Worm (Caenorhabditis elegans) whole organism, L4/young adult: ENCODE results near the gene T19D7.7.

Experiments
- W03F9.2 ChIP-seq: fragments of 150-350 bp; optimal IDR thresholded peaks from 2 replicates; lab custom pipeline; 2014; ENCODE audit warnings: missing biosample characterization, missing genetic modification characterization
- dao-5 ChIP-seq: sonication (generic microtip); optimal IDR thresholded peaks from 2 replicates; lab custom pipeline; 2016; ENCODE audit warnings: missing genotype, missing genetic modification characterization, moderate library complexity, missing compliant biosample characterization

- no peak for TF ChIP-seq dao-5 (tag; lab: Kevin White, UChicago)
- no peak for TF ChIP-seq W03F9.2
Measured at ce11 chrX:666125-666524, 14.7 kb downstream of the T19D7.7 start, which contains the start of gene T19D7.5.
